Worm (Caenorhabditis elegans) whole organism, L1 larva: Measurements from ENCODE around the gene H38K22.9.

ENCODE experiments used
- C34B4.2 ChIP-seq: sonication (generic microtip); optimal IDR thresholded peaks from 2 replicates; lab custom pipeline; 2017; ENCODE audit warnings: mild to moderate bottlenecking, missing genetic modification characterization, missing compliant biosample characterization
- Y116A8C.19 ChIP-seq: sonication (generic microtip); optimal IDR thresholded peaks from 2 replicates; lab custom pipeline; 2016; ENCODE audit warnings: missing compliant biosample characterization, missing genetic modification characterization, borderline replicate concordance
- aha-1 ChIP-seq: fragments of 150-350 bp; optimal IDR thresholded peaks from 2 replicates; lab custom pipeline; 2014; ENCODE audit warnings: missing biosample characterization, missing genetic modification characterization
- alr-1 ChIP-seq: fragments of 200-800 bp; sonication (Bioruptor generic); optimal IDR thresholded peaks from 2 replicates; lab custom pipeline; 2018; ENCODE audit warnings: borderline replicate concordance, mild to moderate bottlenecking, missing genetic modification characterization, missing compliant biosample characterization
- blmp-1 ChIP-seq: fragments of 150-350 bp; optimal IDR thresholded peaks from 2 replicates; lab custom pipeline; 2014; ENCODE audit warnings: missing biosample characterization, missing genetic modification characterization
- efl-1 ChIP-seq, 4 experiments: fragments of 150-350 bp; optimal IDR thresholded peaks in 3 of 4; peaks in 1 of 4; 1 replicate in 1 of 4; 2 replicates in 3 of 4; lab custom pipeline; 2014; ENCODE audit warnings: missing biosample characterization in 2 of 4, missing genetic modification characterization in 2 of 4, missing genetic modification reagents in 2 of 4
- fkh-10 ChIP-seq: sonication (generic microtip); optimal IDR thresholded peaks from 2 replicates; lab custom pipeline; 2017; ENCODE audit warnings: missing biosample characterization, missing genetic modification reagents, missing genetic modification characterization
- fos-1 ChIP-seq: fragments of 150-350 bp; optimal IDR thresholded peaks from 2 replicates; lab custom pipeline; 2014; ENCODE audit warnings: missing biosample characterization, missing genetic modification characterization
- hpl-2 ChIP-seq: fragments of 150-350 bp; optimal IDR thresholded peaks from 2 replicates; lab custom pipeline; 2014; ENCODE audit warnings: missing biosample characterization, missing genetic modification reagents, missing genetic modification characterization
- irx-1 ChIP-seq: sonication (generic microtip); optimal IDR thresholded peaks from 2 replicates; lab custom pipeline; 2016; ENCODE audit warnings: missing genetic modification characterization, missing compliant biosample characterization
- lin-35 ChIP-seq, 2 experiments: fragments of 150-350 bp; optimal IDR thresholded peaks; 2 replicates each; lab custom pipeline; 2014; ENCODE audit warnings: missing biosample characterization in 2 of 2, missing genetic modification characterization in 2 of 2, missing genetic modification reagents in 2 of 2
- mdl-1 ChIP-seq, 2 experiments: fragments of 150-350 bp; optimal IDR thresholded peaks; 2 replicates each; lab custom pipeline; 2014 to 2017; ENCODE audit warnings: missing biosample characterization in 2 of 2, missing genetic modification characterization in 2 of 2, inconsistent platforms in 1 of 2
- nhr-28 ChIP-seq: fragments of 150-350 bp; optimal IDR thresholded peaks from 2 replicates; lab custom pipeline; 2014; ENCODE audit warnings: missing biosample characterization, missing genetic modification characterization
- nhr-90 ChIP-seq: sonication (generic microtip); optimal IDR thresholded peaks from 2 replicates; lab custom pipeline; 2016; ENCODE audit warnings: mild to moderate bottlenecking, missing genetic modification characterization, missing compliant biosample characterization; ENCODE audit not compliant: poor library complexity
- pqm-1 ChIP-seq: sonication (generic microtip); optimal IDR thresholded peaks from 3 replicates; lab custom pipeline; 2017; ENCODE audit warnings: missing biosample characterization, missing genetic modification characterization
- snu-23 ChIP-seq: sonication (generic microtip); optimal IDR thresholded peaks from 2 replicates; lab custom pipeline; 2016; ENCODE audit warnings: missing genetic modification characterization, missing compliant biosample characterization
- sptf-1 ChIP-seq: fragments of 150-350 bp; optimal IDR thresholded peaks from 2 replicates; lab custom pipeline; 2014; ENCODE audit warnings: missing biosample characterization, missing genetic modification characterization
- sup-37 ChIP-seq: fragments of 200-800 bp; sonication (Bioruptor generic); optimal IDR thresholded peaks from 2 replicates; lab custom pipeline; 2018; ENCODE audit warnings: mild to moderate bottlenecking, missing genetic modification characterization, missing compliant biosample characterization
- swsn-7 ChIP-seq: sonication (generic microtip); optimal IDR thresholded peaks from 2 replicates; lab custom pipeline; 2016; ENCODE audit warnings: missing genetic modification characterization, missing compliant biosample characterization
- unc-86 ChIP-seq: sonication (generic microtip); optimal IDR thresholded peaks from 2 replicates; lab custom pipeline; 2016; ENCODE audit warnings: missing genetic modification characterization, missing compliant biosample characterization

Gene H38K22.9

ce11 chrIII:4372894-4373293 lies 48.9 kb downstream of the H38K22.9 start:
- TF ChIP-seq hpl-2 (no peak), aha-1 (tag; lab: Kevin White, UChicago) (no peak), nhr-90 (tag; lab: Kevin White, UChicago) (no peak), swsn-7 (tag; lab: Kevin White, UChicago) (no peak), alr-1 (tag; lab: Kevin White, UChicago) (no peak), blmp-1 (tag; lab: Kevin White, UChicago) (no peak), sup-37 (GFP tag; lab: Kevin White, UChicago) (no peak), irx-1 (tag; lab: Kevin White, UChicago) (no peak), efl-1 (optimal IDR thresholded peaks at IDR 0.05; lab: Kevin White, UChicago) (no peak), efl-1 (GFP tag; optimal IDR thresholded peaks at IDR 0.05 in 1 of 2; lab: Kevin White, UChicago) (no peak), mdl-1 (tag; optimal IDR thresholded peaks at IDR 0.05; lab: Kevin White, UChicago) (no peak), fos-1 (tag; lab: Kevin White, UChicago) (no peak), Y116A8C.19 (tag; lab: Kevin White, UChicago) (no peak), snu-23 (GFP tag; lab: Kevin White, UChicago) (no peak), sptf-1 (no peak), fkh-10 (no peak), nhr-28 (no peak), lin-35 (GFP tag; optimal IDR thresholded peaks at IDR 0.05; lab: Kevin White, UChicago) (no peak), pqm-1 (tag; lab: Kevin White, UChicago) (no peak), unc-86 (tag; lab: Kevin White, UChicago) (no peak), C34B4.2 (tag; lab: Kevin White, UChicago) (no peak)
